Fruit fly (Drosophila melanogaster): ENCODE data around the gene Gas41.

dm6 chr2L:6945088-6945487 lies 4.9 kb downstream of the Gas41 start, which contains the start of gene Fgop2:
- TF ChIP-seq CG10462 (GFP tag; optimal IDR thresholded peaks at IDR 0.05) (no peak), CG8924 (tag; optimal IDR thresholded peaks at IDR 0.05) (no peak), mam (GFP tag; optimal IDR thresholded peaks at IDR 0.05) (no peak), Ptx1 (GFP tag; IDR thresholded peaks at IDR 0.05) (no peak), NfI (GFP tag; optimal IDR thresholded peaks at IDR 0.05) (no peak)

Measured in whole organism, embryonic.